Worm (Caenorhabditis elegans): ENCODE measurements around the gene daf-9.

daf-9 gene

ce11 chrX:6245499-6245898 lies 48.8 kb downstream of the daf-9 start:
- TF ChIP-seq nhr-237 (tag; optimal IDR thresholded peaks at IDR 0.05) (no peak), lin-29 (GFP tag; IDR thresholded peaks at IDR 0.05) (no peak), F10B5.3 (tag; optimal IDR thresholded peaks at IDR 0.05) (no peak), zag-1 (tag; optimal IDR thresholded peaks at IDR 0.05) (no peak), lsy-2 (tag; optimal IDR thresholded peaks at IDR 0.05) (peak in 1 of 2 experiments; percentile 12), daf-16 (GFP tag; optimal IDR thresholded peaks at IDR 0.05) (no peak), daf-16 (tag; optimal IDR thresholded peaks at IDR 0.05) (peak; percentile 2), nhr-6 (tag; optimal IDR thresholded peaks at IDR 0.05) (peak; percentile 13), fos-1 (tag; optimal IDR thresholded peaks at IDR 0.05) (no peak), daf-8 (GFP tag; IDR thresholded peaks at IDR 0.05) (no peak), vab-7 (GFP tag; IDR thresholded peaks at IDR 0.05) (no peak), mes-2 (tag; optimal IDR thresholded peaks at IDR 0.05; ENCODE audit: poor library complexity, severe bottlenecking) (no peak), dve-1 (tag; optimal IDR thresholded peaks at IDR 0.05; ENCODE audit: insufficient read depth) (peak; percentile 41), mep-1 (tag; optimal IDR thresholded peaks at IDR 0.05) (no peak), lin-38 (GFP tag; IDR thresholded peaks at IDR 0.05) (no peak), cey-2 (tag; optimal IDR thresholded peaks at IDR 0.05; ENCODE audit: borderline replicate concordance, insufficient read depth) (no peak), aha-1 (tag) (peak; percentile 73), pha-4 (GFP tag; IDR thresholded peaks at IDR 0.05) (no peak), pha-4 (tag; optimal IDR thresholded peaks at IDR 0.05) (no peak)

ce11 chrX:6247013-6247412 lies 50.3 kb downstream of the daf-9 start:
- no peak for TF ChIP-seq madf-5 (GFP tag; IDR thresholded peaks at IDR 0.05)
- TF ChIP-seq Y5F2A.4 (GFP tag; optimal IDR thresholded peaks at IDR 0.05), result no peak
- TF ChIP-seq duxl-1 (tag; optimal IDR thresholded peaks at IDR 0.05; ENCODE audit: poor library complexity), result no peak
- TF ChIP-seq lin-39 (tag; optimal IDR thresholded peaks at IDR 0.05), result no peak
- TF ChIP-seq snpc-1.2 (GFP tag; IDR thresholded peaks at IDR 0.05), result no peak
- no peak for TF ChIP-seq lsy-2 (tag; optimal IDR thresholded peaks at IDR 0.05)

- TF ChIP-seq T26A8.4 (GFP tag; IDR thresholded peaks at IDR 0.05), result no peak
- no peak for TF ChIP-seq unc-39 (tag; optimal IDR thresholded peaks at IDR 0.05)
- no peak for TF ChIP-seq mdl-1 (tag; optimal IDR thresholded peaks at IDR 0.05)
- no peak for TF ChIP-seq F10B5.3 (tag; optimal IDR thresholded peaks at IDR 0.05)
- no peak for TF ChIP-seq egl-27 (tag; optimal IDR thresholded peaks at IDR 0.05)
- no peak for TF ChIP-seq zfp-3 (GFP tag; conservative IDR thresholded peaks at IDR 0.05)
- no peak for TF ChIP-seq daf-16 (GFP tag; optimal IDR thresholded peaks at IDR 0.05)
- no peak for TF ChIP-seq daf-16 (tag; optimal IDR thresholded peaks at IDR 0.05)
- peak in 1 of 2 experiments; percentile 20 for TF ChIP-seq lsy-2 (tag; optimal IDR thresholded peaks at IDR 0.05)
- no peak for TF ChIP-seq ceh-82 (tag; optimal IDR thresholded peaks at IDR 0.05)
- TF ChIP-seq nhr-42 (GFP tag; IDR thresholded peaks at IDR 0.05), result no peak
- TF ChIP-seq ztf-11 (tag; optimal IDR thresholded peaks at IDR 0.05), result no peak
- TF ChIP-seq cey-2 (tag; optimal IDR thresholded peaks at IDR 0.05; ENCODE audit: borderline replicate concordance, insufficient read depth), result no peak
- no peak for TF ChIP-seq daf-19 (GFP tag; conservative IDR thresholded peaks at IDR 0.05)
- TF ChIP-seq ceh-20 (GFP tag; IDR thresholded peaks at IDR 0.05), result no peak
- no peak for TF ChIP-seq pqm-1 (tag; optimal IDR thresholded peaks at IDR 0.05)
- TF ChIP-seq dmd-9 (GFP tag; IDR thresholded peaks at IDR 0.05), result no peak
- TF ChIP-seq ZK337.2 (GFP tag; IDR thresholded peaks at IDR 0.05), result no peak
- peak; percentile 77 for TF ChIP-seq ces-1 (GFP tag; optimal IDR thresholded peaks at IDR 0.05)
- TF ChIP-seq R02D3.7 (tag; optimal IDR thresholded peaks at IDR 0.05), result no peak
- no peak for TF ChIP-seq nhr-41 (GFP tag; IDR thresholded peaks at IDR 0.05)
- TF ChIP-seq dmd-8 (GFP tag; IDR thresholded peaks at IDR 0.05), result no peak
- no peak for TF ChIP-seq F37D6.2 (tag; optimal IDR thresholded peaks at IDR 0.05)
- no peak for TF ChIP-seq dve-1 (tag; optimal IDR thresholded peaks at IDR 0.05; ENCODE audit: insufficient read depth)
- TF ChIP-seq mxl-3 (GFP tag; optimal IDR thresholded peaks at IDR 0.05), result no peak
- no peak for TF ChIP-seq pha-4 (GFP tag; IDR thresholded peaks at IDR 0.05)
- TF ChIP-seq pha-4 (tag; optimal IDR thresholded peaks at IDR 0.05), result no peak
- no peak for TF ChIP-seq attf-4 (tag; optimal IDR thresholded peaks at IDR 0.05)
- TF ChIP-seq unc-62 (GFP tag; optimal IDR thresholded peaks at IDR 0.05 in 1 of 2), result peak in 1 of 2 experiments; percentile 12
- TF ChIP-seq unc-62 (tag; optimal IDR thresholded peaks at IDR 0.05), result no peak
- no peak for TF ChIP-seq snpc-1.2 (GFP tag; IDR thresholded peaks at IDR 0.05)
- peak; percentile 62 for TF ChIP-seq aha-1 (tag)
- TF ChIP-seq php-3 (GFP tag; IDR thresholded peaks at IDR 0.05), result no peak
- TF ChIP-seq sdz-12 (GFP tag; optimal IDR thresholded peaks at IDR 0.05), result no peak
These were observed 51.1 kb downstream of the daf-9 start for ce11 chrX:6247869-6248268.
